Fruit fly (Drosophila melanogaster) whole organism, pupa: Measurements from ENCODE around the gene ps.

ENCODE experiments used
- CG10348 ChIP-seq: fragments of 200-800 bp; sonication (Bioruptor generic); IDR thresholded peaks from 2 replicates; pipeline ENCODE4 v1.3.6; 2022; ENCODE audit warnings: missing biosample characterization, missing genetic modification characterization
- CG12605 ChIP-seq: fragments of 200-800 bp; sonication (Bioruptor generic); IDR thresholded peaks from 2 replicates; pipeline ENCODE4 v1.3.6; 2022; ENCODE audit warnings: missing biosample characterization, missing genetic modification characterization
- CG13204 ChIP-seq: fragments of 200-800 bp; sonication (Bioruptor generic); optimal IDR thresholded peaks from 2 replicates; lab custom pipeline; 2018; ENCODE audit warnings: missing biosample characterization, mild to moderate bottlenecking, missing genetic modification characterization, moderate library complexity
- CG14655 ChIP-seq: fragments of 200-800 bp; sonication (Bioruptor generic); optimal IDR thresholded peaks from 3 replicates; lab custom pipeline; 2017; ENCODE audit warnings: mild to moderate bottlenecking, missing biosample characterization, missing genetic modification reagents, missing genetic modification characterization
- CG15710 ChIP-seq: fragments of 200-800 bp; sonication (Bioruptor generic); optimal IDR thresholded peaks from 2 replicates; lab custom pipeline; 2018; ENCODE audit warnings: missing biosample characterization, mild to moderate bottlenecking, missing genetic modification characterization, moderate library complexity
- CG17806 ChIP-seq: fragments of 200-800 bp; sonication (Bioruptor generic); optimal IDR thresholded peaks from 2 replicates; lab custom pipeline; 2018; ENCODE audit warnings: missing biosample characterization, mild to moderate bottlenecking, missing genetic modification characterization, moderate library complexity
- CG32121 ChIP-seq: fragments of 200-800 bp; sonication (Bioruptor generic); IDR thresholded peaks from 2 replicates; pipeline ENCODE4 v1.3.6; 2022; ENCODE audit warnings: missing biosample characterization, missing genetic modification characterization
- CG34367 ChIP-seq: fragments of 200-800 bp; sonication (Bioruptor generic); optimal IDR thresholded peaks from 2 replicates; lab custom pipeline; 2018; ENCODE audit warnings: missing biosample characterization, mild to moderate bottlenecking, missing genetic modification characterization
- CG4496 ChIP-seq: fragments of 200-800 bp; sonication (Bioruptor generic); IDR thresholded peaks from 3 replicates; pipeline ENCODE4 v1.3.6; 2022; ENCODE audit warnings: missing biosample characterization, missing genetic modification characterization
- CG8159 ChIP-seq: fragments of 200-800 bp; sonication (Bioruptor generic); optimal IDR thresholded peaks from 3 replicates; lab custom pipeline; 2018; ENCODE audit warnings: missing biosample characterization, mild to moderate bottlenecking, missing genetic modification characterization, moderate library complexity
- CG8301 ChIP-seq: fragments of 200-800 bp; sonication (Bioruptor generic); optimal IDR thresholded peaks from 2 replicates; lab custom pipeline; 2018; ENCODE audit warnings: missing biosample characterization, mild to moderate bottlenecking, missing genetic modification characterization
- CG9948 ChIP-seq: fragments of 200-800 bp; sonication (Bioruptor generic); optimal IDR thresholded peaks from 2 replicates; lab custom pipeline; 2018; ENCODE audit warnings: missing biosample characterization, mild to moderate bottlenecking, missing genetic modification characterization, moderate library complexity
- D1 ChIP-seq: fragments of 200-800 bp; sonication (Bioruptor generic); optimal IDR thresholded peaks from 2 replicates; lab custom pipeline; 2018; ENCODE audit warnings: missing biosample characterization, mild to moderate bottlenecking, missing genetic modification characterization, moderate library complexity
- Ets98B ChIP-seq: fragments of 200-800 bp; sonication (Bioruptor generic); IDR thresholded peaks from 2 replicates; pipeline ENCODE4 v1.3.6; 2022; ENCODE audit warnings: missing biosample characterization, missing genetic modification characterization
- Pif1A ChIP-seq: fragments of 200-800 bp; sonication (Bioruptor generic); optimal IDR thresholded peaks from 3 replicates; lab custom pipeline; 2016; ENCODE audit warnings: missing biosample characterization, missing genetic modification characterization
- Pif1B ChIP-seq: fragments of 200-800 bp; sonication (Bioruptor generic); optimal IDR thresholded peaks from 3 replicates; lab custom pipeline; 2016; ENCODE audit warnings: missing biosample characterization, missing genetic modification characterization
- Snoo ChIP-seq: fragments of 200-800 bp; sonication (Bioruptor generic); optimal IDR thresholded peaks from 3 replicates; lab custom pipeline; 2017; ENCODE audit warnings: missing biosample characterization, mild to moderate bottlenecking, missing genetic modification characterization, inconsistent platforms
- fd96Ca ChIP-seq: fragments of 200-800 bp; sonication (Bioruptor generic); IDR thresholded peaks from 3 replicates; pipeline ENCODE4 v1.3.6; 2022; ENCODE audit warnings: missing biosample characterization, missing genetic modification characterization
- gl ChIP-seq: fragments of 200-800 bp; sonication (Bioruptor generic); optimal IDR thresholded peaks from 2 replicates; lab custom pipeline; 2018; ENCODE audit warnings: missing biosample characterization, mild to moderate bottlenecking, missing genetic modification characterization
- rn ChIP-seq: fragments of 200-800 bp; sonication (Bioruptor generic); IDR thresholded peaks from 2 replicates; pipeline ENCODE4 v1.3.6; 2022; ENCODE audit warnings: missing biosample characterization, missing genetic modification characterization

ps gene

DNA sequence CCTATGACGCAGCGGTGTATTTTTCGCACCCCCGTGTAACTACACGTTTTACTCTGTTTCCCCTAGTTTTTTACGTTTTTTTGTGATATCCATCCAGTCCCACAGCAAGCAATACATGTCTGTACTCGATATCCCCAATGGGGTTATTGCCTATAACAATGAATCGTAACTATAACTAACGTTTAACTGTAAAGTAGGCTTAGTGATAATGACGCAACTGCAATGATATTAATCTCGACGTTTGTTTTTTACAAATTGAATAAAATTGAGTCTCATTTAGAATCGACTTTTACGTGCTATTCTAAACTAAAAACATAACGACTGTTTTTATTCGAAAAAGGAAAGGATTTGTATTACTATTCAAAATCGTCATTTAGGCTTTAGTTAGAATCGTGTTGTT, 789 bp upstream of the ps start:
- no peak for TF ChIP-seq Pif1A
- no peak for TF ChIP-seq CG32121 (GFP tag; lab: Robert Waterston, UW)
- TF ChIP-seq CG12605 = no peak
- TF ChIP-seq CG17806 (tag; lab: Kevin White, UChicago) = no peak
- no peak for TF ChIP-seq CG4496 (GFP tag; lab: Robert Waterston, UW)
- TF ChIP-seq CG10348 (GFP tag; lab: Robert Waterston, UW) = no peak
- TF ChIP-seq CG9948 (tag; lab: Kevin White, UChicago) = no peak
- TF ChIP-seq CG8159 (tag; lab: Kevin White, UChicago) = no peak

DNA sequence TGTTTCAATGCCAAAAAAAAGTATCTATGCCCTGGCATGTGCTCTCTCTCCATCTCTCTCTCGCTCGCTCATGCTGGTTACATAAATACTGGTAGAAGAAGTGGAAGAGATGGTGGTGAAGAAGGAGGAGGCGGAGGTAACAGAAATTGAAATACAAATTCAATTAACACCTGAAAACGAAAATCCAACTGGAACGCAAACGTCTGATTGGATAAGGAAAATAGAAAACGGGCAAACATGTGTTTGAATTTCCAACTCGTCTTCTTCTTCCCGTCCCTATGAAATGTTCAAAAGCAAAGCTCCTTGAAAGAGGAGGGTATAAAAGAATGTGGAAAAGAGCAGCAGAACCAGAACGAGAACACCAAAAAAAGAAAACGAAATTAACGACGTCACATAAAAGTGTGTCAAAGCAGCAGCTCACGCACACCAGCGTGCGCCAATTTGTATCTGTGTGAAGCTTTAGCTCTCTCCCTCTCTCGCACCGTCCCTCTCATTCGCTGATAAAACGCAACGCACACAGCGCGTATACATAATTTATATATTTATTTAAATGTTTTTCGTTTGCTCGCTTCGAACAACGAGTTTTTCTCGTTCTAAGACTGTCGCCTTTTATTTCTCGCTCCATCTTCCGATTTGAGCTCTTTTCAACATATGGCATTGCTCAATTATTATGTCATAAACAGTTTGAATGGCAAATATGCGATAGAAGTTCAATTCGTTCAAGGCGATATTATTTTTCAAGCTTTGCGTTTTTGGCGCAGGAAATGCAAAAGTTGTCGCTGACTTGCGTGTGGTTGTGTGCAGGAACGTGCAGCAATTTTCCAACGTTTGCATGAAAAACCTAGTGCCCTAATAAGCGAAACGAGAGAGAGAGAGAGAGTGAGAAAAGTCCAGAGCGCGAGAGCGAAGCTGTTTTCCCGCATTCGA, 896 bp downstream of the ps start:
- TF ChIP-seq CG10348 (GFP tag; lab: Robert Waterston, UW) = no peak
- no peak for TF ChIP-seq CG15710 (tag; lab: Kevin White, UChicago)
- no peak for TF ChIP-seq Snoo
- TF ChIP-seq CG14655 (GFP tag; lab: Kevin White, UChicago) = no peak
- TF ChIP-seq CG34367 (tag; lab: Kevin White, UChicago) = no peak
- TF ChIP-seq Ets98B (GFP tag; lab: Robert Waterston, UW) = no peak
- TF ChIP-seq D1 (tag; lab: Kevin White, UChicago) = no peak
- no peak for TF ChIP-seq CG32121 (GFP tag; lab: Robert Waterston, UW)
- TF ChIP-seq CG13204 (GFP tag; lab: Kevin White, UChicago) = no peak
- no peak for TF ChIP-seq CG8301 (tag; lab: Kevin White, UChicago)
- no peak for TF ChIP-seq CG17806 (tag; lab: Kevin White, UChicago)
- TF ChIP-seq Pif1B = no peak
- no peak for TF ChIP-seq Pif1A
- no peak for TF ChIP-seq CG12605
- no peak for TF ChIP-seq CG8159 (tag; lab: Kevin White, UChicago)
- TF ChIP-seq rn (GFP tag; lab: Robert Waterston, UW) = no peak
- no peak for TF ChIP-seq CG4496 (GFP tag; lab: Robert Waterston, UW)

DNA sequence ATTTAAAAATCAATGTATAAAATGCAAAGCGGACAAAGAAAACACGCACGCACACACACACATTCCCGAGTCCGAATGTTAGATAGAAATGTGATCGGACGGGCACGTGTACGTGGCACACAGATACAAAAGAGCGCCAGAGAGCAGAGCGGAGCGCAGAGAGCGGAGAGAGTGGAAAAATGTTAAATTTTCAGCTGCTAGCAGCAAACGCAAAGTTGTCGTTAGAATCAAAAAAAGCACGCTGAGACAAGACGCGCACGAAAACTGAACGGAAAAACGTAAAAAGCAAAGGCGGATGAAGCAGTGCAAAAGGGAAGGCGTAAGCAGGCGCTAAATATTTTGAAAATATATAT, 1.5 kb downstream of the ps start:
- TF ChIP-seq CG34367 (tag; lab: Kevin White, UChicago) (no peak), CG9948 (tag; lab: Kevin White, UChicago) (no peak), rn (GFP tag; lab: Robert Waterston, UW) (no peak), Pif1A (peak; percentile 34), CG13204 (GFP tag; lab: Kevin White, UChicago) (peak; percentile 8), CG12605 (no peak), Snoo (no peak), Pif1B (peak; percentile 2)

DNA sequence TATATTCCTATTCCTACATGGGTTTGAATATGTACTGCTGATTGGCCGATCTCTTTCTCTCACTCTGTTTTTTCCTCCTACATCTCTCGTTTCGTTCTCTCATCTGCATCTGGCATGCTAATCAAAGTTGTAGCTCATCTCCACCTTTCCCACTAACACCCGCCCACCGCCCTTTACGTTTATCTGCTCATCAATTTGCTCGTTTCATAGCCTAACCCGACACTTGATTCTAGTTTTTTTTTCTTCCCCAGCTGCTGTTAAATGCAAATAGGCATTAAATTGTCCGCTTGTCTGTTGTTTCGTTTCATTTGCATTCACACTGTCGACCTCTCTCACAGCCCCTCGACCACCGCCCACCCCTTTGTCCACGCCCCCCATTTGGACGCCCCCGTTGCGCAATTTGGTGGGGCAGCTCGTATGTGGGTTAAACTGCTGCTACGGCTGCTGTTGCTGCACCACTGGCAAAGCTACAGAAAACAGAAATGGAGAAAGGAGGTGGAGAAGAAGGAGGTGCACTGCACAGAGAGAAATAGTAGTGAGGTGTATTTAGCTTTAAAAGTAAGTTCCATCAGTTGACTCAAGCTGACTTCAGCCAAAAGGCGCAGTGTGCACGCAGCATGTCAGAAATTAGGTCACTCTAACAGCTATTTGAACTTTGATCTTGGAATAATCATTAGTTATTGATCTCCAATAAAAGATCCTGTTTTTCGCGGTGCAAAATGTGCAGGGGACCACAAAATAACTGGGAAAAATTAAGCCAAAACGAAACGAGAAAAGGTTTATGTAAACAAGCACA, 2.9 kb downstream of the ps start:
- TF ChIP-seq CG14655 (GFP tag; lab: Kevin White, UChicago) = peak; percentile 46
- no peak for TF ChIP-seq CG34367 (tag; lab: Kevin White, UChicago)
- no peak for TF ChIP-seq D1 (tag; lab: Kevin White, UChicago)
- TF ChIP-seq Ets98B (GFP tag; lab: Robert Waterston, UW) = peak; percentile 65; the same call in 1 of the 2 replicates
- no peak for TF ChIP-seq gl
- TF ChIP-seq CG17806 (tag; lab: Kevin White, UChicago) = peak; percentile 12
- no peak for TF ChIP-seq Snoo
- peak; percentile 76 for TF ChIP-seq fd96Ca (GFP tag; lab: Robert Waterston, UW)
- peak; percentile 76 for TF ChIP-seq CG32121 (GFP tag; lab: Robert Waterston, UW)
- peak; percentile 46 for TF ChIP-seq CG8301 (tag; lab: Kevin White, UChicago)
- peak; percentile 50; the same call in 1 of the 2 replicates for TF ChIP-seq CG10348 (GFP tag; lab: Robert Waterston, UW)
- TF ChIP-seq CG8159 (tag; lab: Kevin White, UChicago) = peak; percentile 46
- no peak for TF ChIP-seq CG12605
- TF ChIP-seq CG4496 (GFP tag; lab: Robert Waterston, UW) = peak; percentile 81
- peak; percentile 33 for TF ChIP-seq CG9948 (tag; lab: Kevin White, UChicago)
- TF ChIP-seq Pif1B = peak; percentile 2
- TF ChIP-seq, all 21 proteins: peak for 11

DNA sequence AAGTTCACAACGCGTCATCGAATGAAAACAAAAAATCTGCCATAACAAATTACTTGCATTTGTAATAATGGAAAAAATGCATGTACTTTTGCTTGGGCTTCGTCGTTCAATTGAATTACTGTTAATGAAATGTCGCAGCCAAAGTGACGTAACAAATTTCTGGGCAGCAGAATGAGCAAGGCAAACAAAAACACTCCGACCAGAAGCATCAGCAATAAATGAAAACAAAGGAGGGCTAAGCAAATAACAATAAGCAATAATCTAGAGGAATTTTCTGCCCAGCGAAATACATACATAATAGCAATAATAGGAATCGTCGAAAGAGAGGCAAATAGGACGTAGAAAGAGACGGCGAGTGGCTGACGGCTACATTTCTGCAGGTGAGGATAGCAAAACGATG, 4.6 kb downstream of the ps start:
- no peak for TF ChIP-seq gl

DNA sequence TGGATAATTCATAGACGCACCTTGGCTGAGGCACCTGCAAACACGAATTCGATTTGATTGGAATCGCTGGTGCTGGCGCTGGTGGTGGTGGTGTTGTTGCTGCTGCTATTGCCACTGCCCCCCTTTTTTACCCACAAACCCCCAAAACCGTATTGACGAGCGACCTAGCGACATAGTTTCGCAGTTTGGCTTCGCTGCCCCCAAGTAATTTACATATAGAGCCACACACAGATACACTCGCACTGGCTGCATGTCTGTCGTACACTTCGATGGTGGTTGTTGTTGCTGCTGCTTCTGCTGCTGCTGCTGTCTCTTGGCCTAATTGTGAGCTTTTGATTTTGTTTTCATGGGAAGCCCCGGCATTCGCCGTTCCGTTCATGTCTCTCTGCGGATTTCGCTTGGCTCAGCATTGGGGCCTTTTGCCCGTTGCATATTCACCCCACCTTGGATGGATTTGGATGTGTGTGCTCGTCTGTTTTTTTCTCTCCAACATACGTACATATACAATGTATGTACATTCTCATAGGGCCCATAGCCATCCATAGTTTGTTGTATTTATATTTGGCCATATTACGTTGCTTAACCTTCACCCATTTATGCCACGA, 6.4 kb downstream of the ps start:
- TF ChIP-seq CG32121 (GFP tag; lab: Robert Waterston, UW) = 0 out of 2 replicates have a peak, but pooled peaks have one; percentile 32
- TF ChIP-seq CG4496 (GFP tag; lab: Robert Waterston, UW) = no peak
- TF ChIP-seq fd96Ca (GFP tag; lab: Robert Waterston, UW) = 0 out of 3 replicates have a peak, but pooled peaks have one; percentile 9
- TF ChIP-seq, all 21 proteins: peak for 2
